Worm (Caenorhabditis elegans) whole organism, midembryonic: Measurements from ENCODE around the gene C15F1.1.

Source experiments
- T22C8.4 ChIP-seq: fragments of 200-800 bp; sonication (Bioruptor generic); IDR thresholded peaks from 2 replicates; pipeline ENCODE4 v1.3.6; 2022; ENCODE audit warnings: missing genetic modification characterization, missing compliant biosample characterization
- cog-1 ChIP-seq: sonication (generic microtip); optimal IDR thresholded peaks from 2 replicates; lab custom pipeline; 2016; ENCODE audit warnings: missing genetic modification characterization, missing compliant biosample characterization
- flt-1 ChIP-seq: fragments of 200-800 bp; sonication (Bioruptor generic); IDR thresholded peaks from 2 replicates; pipeline ENCODE4 v1.3.6; 2022; ENCODE audit warnings: missing genetic modification characterization, missing compliant biosample characterization
- klf-2 ChIP-seq: fragments of 200-800 bp; sonication (Bioruptor generic); conservative IDR thresholded peaks from 2 replicates; pipeline ENCODE4 v1.3.6; 2022; ENCODE audit warnings: missing genetic modification reagents, missing genetic modification characterization, missing compliant biosample characterization
- med-1 ChIP-seq: sonication (generic microtip); optimal IDR thresholded peaks from 2 replicates; lab custom pipeline; 2017; ENCODE audit warnings: missing genetic modification characterization, mild to moderate bottlenecking, missing compliant biosample characterization, antibody characterized with exemption, missing genetic modification reagents; ENCODE audit not compliant: insufficient read depth
- ref-1 ChIP-seq: fragments of 200-800 bp; sonication (Bioruptor generic); conservative IDR thresholded peaks from 2 replicates; pipeline ENCODE4 v1.3.6; 2022; ENCODE audit warnings: missing genetic modification reagents, missing genetic modification characterization, missing compliant biosample characterization
- tab-1 ChIP-seq: fragments of 200-800 bp; sonication (Bioruptor generic); IDR thresholded peaks from 2 replicates; pipeline ENCODE4 v1.3.6; 2022; ENCODE audit warnings: missing genetic modification characterization, missing compliant biosample characterization
- ztf-23 ChIP-seq: fragments of 200-800 bp; sonication (Bioruptor generic); IDR thresholded peaks from 2 replicates; pipeline ENCODE4 v1.3.6; 2022; ENCODE audit warnings: missing genetic modification reagents, missing genetic modification characterization, missing compliant biosample characterization
- ztf-29 ChIP-seq: fragments of 200-800 bp; sonication (Bioruptor generic); IDR thresholded peaks from 2 replicates; pipeline ENCODE4 v1.3.6; 2022; ENCODE audit warnings: missing genetic modification reagents, missing genetic modification characterization, missing compliant biosample characterization

Gene C15F1.1

ce11 chrII:6982949-6983348 lies 6.7 kb upstream of the C15F1.1 start:
- TF ChIP-seq tab-1 (GFP tag; lab: Robert Waterston, UW) (peak; percentile 78; the same call in 1 of the 2 replicates), flt-1 (peak; percentile 64; the same call in 1 of the 2 replicates), ztf-23 (GFP tag; lab: Robert Waterston, UW) (peak; percentile 62; the same call in 1 of the 2 replicates)

DNA sequence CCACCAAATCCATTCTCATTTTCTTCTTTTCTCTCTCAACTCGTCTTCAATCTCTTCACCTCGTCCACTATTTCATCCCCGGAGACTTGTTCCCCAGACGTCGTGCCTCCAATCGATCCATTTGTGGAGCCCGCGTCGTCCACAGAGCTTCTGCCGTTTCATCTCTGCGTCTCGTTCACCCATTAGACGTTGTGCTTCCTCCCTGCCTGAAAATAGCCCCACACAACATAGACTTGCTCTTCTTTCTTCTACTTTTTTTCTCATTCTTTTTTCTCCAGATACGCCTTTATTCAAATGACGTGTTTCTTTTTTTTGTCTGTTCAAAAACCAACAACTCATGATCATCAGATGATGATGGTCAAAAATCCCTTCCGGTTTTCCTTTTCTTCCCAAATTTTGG lies 3.3 kb downstream of the C15F1.1 start:
- TF ChIP-seq med-1 (GFP tag; lab: Kevin White, UChicago) (no peak), flt-1 (no peak), ztf-29 (GFP tag; lab: Robert Waterston, UW) (no peak)

DNA sequence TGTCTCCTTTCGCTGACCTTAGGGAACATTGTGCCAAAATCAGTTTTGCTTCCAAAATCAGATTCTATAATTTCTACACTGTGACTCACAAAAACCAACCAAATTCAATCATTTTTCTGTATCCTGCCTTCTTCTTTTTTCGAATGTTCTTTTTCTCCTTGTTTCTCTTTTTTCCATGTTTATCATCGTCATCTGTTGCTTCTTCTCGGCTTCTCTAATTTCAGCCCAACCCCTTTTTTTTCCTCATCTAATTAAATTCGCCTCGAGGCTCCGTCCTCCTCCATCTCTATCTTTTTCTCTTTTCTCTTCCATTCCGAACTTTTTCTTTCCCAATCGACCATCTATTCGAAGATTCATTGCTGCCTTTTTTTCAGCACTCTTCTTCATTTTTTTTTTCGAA lies 5.0 kb downstream of the C15F1.1 start, which contains the start of gene unc-104:
Gene unc-104 (plus strand): TSS at position 311 of the 400 bp plus-strand sequence.
- TF ChIP-seq ztf-23 (GFP tag; lab: Robert Waterston, UW): no peak
- TF ChIP-seq ref-1 (GFP tag; lab: Robert Waterston, UW): no peak
- no peak for TF ChIP-seq T22C8.4 (GFP tag; lab: Robert Waterston, UW)
- no peak for TF ChIP-seq cog-1 (tag; lab: Kevin White, UChicago)
- TF ChIP-seq klf-2 (GFP tag; lab: Robert Waterston, UW): no peak
- no peak for TF ChIP-seq med-1 (GFP tag; lab: Kevin White, UChicago)
- no peak for TF ChIP-seq flt-1
- no peak for TF ChIP-seq tab-1 (GFP tag; lab: Robert Waterston, UW)
- TF ChIP-seq ztf-29 (GFP tag; lab: Robert Waterston, UW): no peak

ce11 chrII:6995583-6995982 lies 5.9 kb downstream of the C15F1.1 start:
- TF ChIP-seq tab-1 (GFP tag; lab: Robert Waterston, UW) (no peak), ref-1 (GFP tag; lab: Robert Waterston, UW) (no peak), T22C8.4 (GFP tag; lab: Robert Waterston, UW) (no peak), cog-1 (tag; lab: Kevin White, UChicago) (no peak), ztf-23 (GFP tag; lab: Robert Waterston, UW) (no peak), klf-2 (GFP tag; lab: Robert Waterston, UW) (no peak), flt-1 (no peak), ztf-29 (GFP tag; lab: Robert Waterston, UW) (no peak), med-1 (GFP tag; lab: Kevin White, UChicago) (no peak)

DNA sequence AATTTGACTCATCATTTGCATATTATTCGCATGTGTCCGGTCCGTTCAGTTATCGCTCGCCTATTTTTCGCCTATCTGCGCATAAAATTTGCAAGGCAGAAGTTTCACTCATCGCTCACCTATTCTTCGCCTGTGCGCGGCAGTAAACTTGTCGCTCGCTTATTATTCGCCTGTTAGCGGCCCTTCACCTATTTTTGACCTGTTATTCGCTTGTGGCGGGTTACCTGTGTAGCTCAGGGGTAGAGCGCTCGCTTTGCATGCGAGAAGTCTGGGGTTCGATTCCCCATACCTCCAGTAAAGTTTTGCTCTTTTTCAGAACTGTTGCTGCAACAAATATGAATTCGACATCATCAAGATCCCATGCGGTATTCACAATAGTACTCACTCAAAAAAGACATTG lies 11.7 kb downstream of the C15F1.1 start:
- TF ChIP-seq flt-1 (peak; percentile 98), med-1 (GFP tag; lab: Kevin White, UChicago) (peak; percentile 7), T22C8.4 (GFP tag; lab: Robert Waterston, UW) (peak; percentile 88), ref-1 (GFP tag; lab: Robert Waterston, UW) (peak; percentile 92), tab-1 (GFP tag; lab: Robert Waterston, UW) (peak; percentile 95), ztf-29 (GFP tag; lab: Robert Waterston, UW) (peak; percentile 93), klf-2 (GFP tag; lab: Robert Waterston, UW) (peak; percentile 85), ztf-23 (GFP tag; lab: Robert Waterston, UW) (peak; percentile 89), cog-1 (tag; lab: Kevin White, UChicago) (peak; percentile 38)

DNA sequence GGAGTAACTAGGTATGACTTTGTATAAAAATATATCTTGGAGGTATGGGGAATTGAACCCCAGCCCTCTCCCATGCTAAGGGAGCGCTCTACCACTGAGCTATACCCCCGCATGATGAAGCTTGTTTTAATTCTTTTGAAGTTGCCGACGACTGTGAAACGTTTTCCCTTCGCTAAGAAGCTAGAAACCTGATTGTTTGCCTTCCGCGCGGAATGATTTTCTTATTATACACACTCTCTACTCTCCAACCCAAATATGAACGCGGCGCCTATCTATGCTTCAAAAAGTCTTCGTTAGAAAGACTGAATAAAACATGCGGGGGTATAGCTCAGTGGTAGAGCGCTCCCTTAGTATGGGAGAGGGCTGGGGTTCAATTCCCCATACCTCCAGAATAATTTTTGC lies 13.3 kb downstream of the C15F1.1 start:
- TF ChIP-seq flt-1 (peak; percentile 71; the same call in 1 of the 2 replicates), cog-1 (tag; lab: Kevin White, UChicago) (no peak), ztf-29 (GFP tag; lab: Robert Waterston, UW) (no peak), med-1 (GFP tag; lab: Kevin White, UChicago) (no peak), tab-1 (GFP tag; lab: Robert Waterston, UW) (no peak), T22C8.4 (GFP tag; lab: Robert Waterston, UW) (no peak), ref-1 (GFP tag; lab: Robert Waterston, UW) (no peak), klf-2 (GFP tag; lab: Robert Waterston, UW) (peak; percentile 58; the same call in 1 of the 2 replicates), ztf-23 (GFP tag; lab: Robert Waterston, UW) (peak; percentile 71; the same call in 1 of the 2 replicates)

DNA sequence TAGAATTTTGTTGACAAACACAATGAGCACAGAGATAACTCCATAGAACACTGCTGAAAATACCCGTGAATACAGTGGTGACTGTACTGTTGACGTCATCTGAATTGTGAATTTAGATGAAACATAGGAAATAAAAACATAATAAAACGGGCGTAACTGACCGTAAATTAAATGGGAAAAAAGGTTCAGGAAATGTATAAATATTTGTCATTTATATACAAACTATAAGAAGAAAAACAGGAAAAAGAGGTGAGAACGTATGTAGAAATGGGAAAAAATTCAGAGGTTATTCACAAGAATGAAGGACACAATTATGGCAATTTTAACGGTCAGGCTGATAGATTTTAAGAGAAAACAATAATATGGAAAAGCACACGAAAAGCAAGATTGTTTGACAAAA lies 22.9 kb downstream of the C15F1.1 start, which contains the start of gene sqv-7:
Gene sqv-7 (minus strand): TSS at position 101 of the 400 bp plus-strand sequence.
- TF ChIP-seq T22C8.4 (GFP tag; lab: Robert Waterston, UW) (no peak), cog-1 (tag; lab: Kevin White, UChicago) (no peak), tab-1 (GFP tag; lab: Robert Waterston, UW) (no peak), med-1 (GFP tag; lab: Kevin White, UChicago) (no peak), ztf-29 (GFP tag; lab: Robert Waterston, UW) (no peak), ref-1 (GFP tag; lab: Robert Waterston, UW) (no peak)

ce11 chrII:7022370-7023001 lies 32.8 kb downstream of the C15F1.1 start, which contains the start of the genes lst-6 and lst-5:
TSS of gene lst-6 (minus strand) at chrII:7022509.
TSS of gene lst-5 (plus strand) at chrII:7022913.
- TF ChIP-seq med-1 (GFP tag; lab: Kevin White, UChicago) (peak; percentile 10), cog-1 (tag; lab: Kevin White, UChicago) (no peak), flt-1 (no peak; the same call in 1 of the 2 replicates), T22C8.4 (GFP tag; lab: Robert Waterston, UW) (no peak), ztf-23 (GFP tag; lab: Robert Waterston, UW) (no peak), ztf-29 (GFP tag; lab: Robert Waterston, UW) (no peak), ref-1 (GFP tag; lab: Robert Waterston, UW) (no peak), klf-2 (GFP tag; lab: Robert Waterston, UW) (no peak)
